Worm (Caenorhabditis elegans) whole organism, L4 larva: ENCODE measurements around the gene zig-3.

ENCODE experiments used
- F49E8.2 ChIP-seq: sonication (generic microtip); optimal IDR thresholded peaks from 2 replicates; lab custom pipeline; 2016; ENCODE audit warnings: missing compliant biosample characterization, mild to moderate bottlenecking, missing genetic modification characterization, borderline replicate concordance
- T26A8.4 ChIP-seq: fragments of 200-800 bp; sonication (Bioruptor generic); IDR thresholded peaks from 2 replicates; pipeline ENCODE4 v1.3.6; 2022; ENCODE audit warnings: missing genetic modification characterization, missing compliant biosample characterization
- Y5F2A.4 ChIP-seq: fragments of 200-800 bp; sonication (Bioruptor generic); optimal IDR thresholded peaks from 2 replicates; lab custom pipeline; 2018; ENCODE audit warnings: mild to moderate bottlenecking, missing genetic modification characterization, missing compliant biosample characterization
- Y75B8A.6 ChIP-seq: fragments of 200-800 bp; sonication (Bioruptor generic); IDR thresholded peaks from 2 replicates; pipeline ENCODE4 v1.3.6; 2022; ENCODE audit warnings: missing genetic modification reagents, missing genetic modification characterization, missing compliant biosample characterization
- ZK337.2 ChIP-seq: fragments of 200-800 bp; sonication (Bioruptor generic); IDR thresholded peaks from 2 replicates; pipeline ENCODE4 v1.3.6; 2022; ENCODE audit warnings: missing genetic modification reagents, missing genetic modification characterization, missing compliant biosample characterization
- ZK546.5 ChIP-seq, 2 experiments: sonication (generic microtip); optimal IDR thresholded peaks; 2 replicates each; lab custom pipeline; 2017; ENCODE audit warnings: missing biosample characterization in 2 of 2, missing genetic modification characterization in 2 of 2
- aha-1 ChIP-seq: fragments of 150-350 bp; peaks from one replicate; lab custom pipeline; 2014; ENCODE audit warnings: missing biosample characterization, missing genetic modification characterization
- aly-2 ChIP-seq: sonication (generic microtip); optimal IDR thresholded peaks from 2 replicates; lab custom pipeline; 2018; ENCODE audit warnings: missing biosample characterization, missing genetic modification characterization
- arid-1 ChIP-seq: fragments of 200-800 bp; sonication (Bioruptor generic); conservative IDR thresholded peaks from 2 replicates; pipeline ENCODE4 v1.3.6; 2022; ENCODE audit warnings: missing genetic modification reagents, missing genetic modification characterization, missing compliant biosample characterization
- ceh-28 ChIP-seq: fragments of 150-350 bp; optimal IDR thresholded peaks from 2 replicates; lab custom pipeline; 2014; ENCODE audit warnings: missing biosample characterization, missing genetic modification reagents, missing genetic modification characterization
- ceh-62 ChIP-seq: sonication (generic microtip); optimal IDR thresholded peaks from 2 replicates; lab custom pipeline; 2017; ENCODE audit warnings: missing biosample characterization, missing genetic modification characterization
- daf-19 ChIP-seq: fragments of 200-800 bp; sonication (Bioruptor generic); conservative IDR thresholded peaks from 2 replicates; pipeline ENCODE4 v1.3.6; 2022; ENCODE audit warnings: missing genetic modification characterization, missing compliant biosample characterization
- daf-8 ChIP-seq: fragments of 200-800 bp; sonication (Bioruptor generic); IDR thresholded peaks from 2 replicates; pipeline ENCODE4 v1.3.6; 2022; ENCODE audit warnings: missing genetic modification characterization, missing compliant biosample characterization
- dmd-6 ChIP-seq: fragments of 200-800 bp; sonication (Bioruptor generic); IDR thresholded peaks from 2 replicates; pipeline ENCODE4 v1.3.6; 2022; ENCODE audit warnings: missing genetic modification reagents, missing genetic modification characterization, missing compliant biosample characterization
- dmd-8 ChIP-seq: fragments of 200-800 bp; sonication (Bioruptor generic); IDR thresholded peaks from 2 replicates; pipeline ENCODE4 v1.3.6; 2022; ENCODE audit warnings: missing genetic modification characterization, missing compliant biosample characterization
- dmd-9 ChIP-seq: fragments of 200-800 bp; sonication (Bioruptor generic); IDR thresholded peaks from 2 replicates; pipeline ENCODE4 v1.3.6; 2022; ENCODE audit warnings: missing genetic modification reagents, missing genetic modification characterization, missing compliant biosample characterization
- dpl-1 ChIP-seq: fragments of 150-350 bp; optimal IDR thresholded peaks from 2 replicates; lab custom pipeline; 2014; ENCODE audit warnings: missing biosample characterization, missing genetic modification reagents, missing genetic modification characterization
- duxl-1 ChIP-seq: sonication (generic microtip); optimal IDR thresholded peaks from 2 replicates; lab custom pipeline; 2016; ENCODE audit warnings: mild to moderate bottlenecking, missing genetic modification characterization, moderate library complexity, missing compliant biosample characterization; ENCODE audit not compliant: poor library complexity
- dve-1 ChIP-seq: sonication (generic microtip); optimal IDR thresholded peaks from 2 replicates; lab custom pipeline; 2017; ENCODE audit warnings: antibody characterized with exemption, mild to moderate bottlenecking, missing genetic modification characterization, missing compliant biosample characterization; ENCODE audit not compliant: insufficient read depth
- egl-27 ChIP-seq: sonication (generic microtip); optimal IDR thresholded peaks from 3 replicates; lab custom pipeline; 2017; ENCODE audit warnings: missing biosample characterization, missing genetic modification reagents, missing genetic modification characterization
- fos-1 ChIP-seq: fragments of 150-350 bp; optimal IDR thresholded peaks from 2 replicates; lab custom pipeline; 2014; ENCODE audit warnings: missing biosample characterization, missing genetic modification characterization
- gei-8 ChIP-seq: fragments of 200-800 bp; sonication (Bioruptor generic); optimal IDR thresholded peaks from 2 replicates; lab custom pipeline; 2018; ENCODE audit warnings: mild to moderate bottlenecking, missing genetic modification characterization, missing compliant biosample characterization
- hlh-30 ChIP-seq: sonication (generic microtip); optimal IDR thresholded peaks from 2 replicates; lab custom pipeline; 2017; ENCODE audit warnings: antibody characterized with exemption, mild to moderate bottlenecking, missing genetic modification characterization, missing compliant biosample characterization; ENCODE audit not compliant: insufficient read depth
- lin-1 ChIP-seq: fragments of 200-800 bp; sonication (Bioruptor generic); IDR thresholded peaks from 2 replicates; pipeline ENCODE4 v1.3.6; 2022; ENCODE audit warnings: missing genetic modification reagents, missing genetic modification characterization, missing compliant biosample characterization
- lin-13 ChIP-seq: fragments of 150-350 bp; optimal IDR thresholded peaks from 2 replicates; lab custom pipeline; 2014; ENCODE audit warnings: missing biosample characterization, missing genetic modification reagents, missing genetic modification characterization
- lin-15B ChIP-seq: fragments of 150-350 bp; sonication (generic microtip); optimal IDR thresholded peaks from 3 replicates; lab custom pipeline; 2014; ENCODE audit warnings: missing biosample characterization, missing genetic modification characterization
- lin-29 ChIP-seq: fragments of 200-800 bp; sonication (Bioruptor generic); IDR thresholded peaks from 2 replicates; pipeline ENCODE4 v1.3.6; 2022; ENCODE audit warnings: missing genetic modification reagents, missing genetic modification characterization, missing compliant biosample characterization
- lin-38 ChIP-seq: fragments of 200-800 bp; sonication (Bioruptor generic); IDR thresholded peaks from 2 replicates; pipeline ENCODE4 v1.3.6; 2022; ENCODE audit warnings: missing genetic modification reagents, missing genetic modification characterization, missing compliant biosample characterization
- lin-39 ChIP-seq: fragments of 150-350 bp; optimal IDR thresholded peaks from 2 replicates; lab custom pipeline; 2014; ENCODE audit warnings: missing biosample characterization, missing genetic modification reagents, missing genetic modification characterization
- lir-3 ChIP-seq: sonication (generic microtip); optimal IDR thresholded peaks from 2 replicates; lab custom pipeline; 2016; ENCODE audit warnings: mild to moderate bottlenecking, missing genetic modification characterization, missing compliant biosample characterization
- lsy-2 ChIP-seq, 2 experiments: fragments of 150-350 bp in 1 of 2; sonication (generic microtip) in 1 of 2; optimal IDR thresholded peaks; 2 replicates each; lab custom pipeline; 2014 to 2017; ENCODE audit warnings: missing biosample characterization in 2 of 2, missing genetic modification characterization in 2 of 2
- madf-5 ChIP-seq, 2 experiments: fragments of 200-800 bp; sonication (Bioruptor generic); IDR thresholded peaks; 2 replicates each; pipeline ENCODE4 v1.3.6; 2022; ENCODE audit warnings: missing compliant biosample characterization in 2 of 2, missing genetic modification characterization in 2 of 2
- mdl-1 ChIP-seq, 2 experiments: fragments of 150-350 bp in 1 of 2; sonication (generic microtip) in 1 of 2; optimal IDR thresholded peaks; 2 replicates each; lab custom pipeline; 2014 to 2017; ENCODE audit warnings: missing biosample characterization in 2 of 2, missing genetic modification characterization in 2 of 2
- mxl-2 ChIP-seq: fragments of 200-800 bp; sonication (Bioruptor generic); conservative IDR thresholded peaks from 2 replicates; pipeline ENCODE4 v1.3.6; 2022; ENCODE audit warnings: missing genetic modification reagents, missing genetic modification characterization, missing compliant biosample characterization
- mxl-3 ChIP-seq: fragments of 200-800 bp; sonication (Bioruptor generic); optimal IDR thresholded peaks from 2 replicates; lab custom pipeline; 2018; ENCODE audit warnings: mild to moderate bottlenecking, missing genetic modification characterization, missing compliant biosample characterization
- nhr-10 ChIP-seq: fragments of 150-350 bp; optimal IDR thresholded peaks from 2 replicates; lab custom pipeline; 2014; ENCODE audit warnings: missing biosample characterization, missing genetic modification characterization
- nhr-28 ChIP-seq: fragments of 150-350 bp; optimal IDR thresholded peaks from 2 replicates; lab custom pipeline; 2014; ENCODE audit warnings: missing biosample characterization, missing genetic modification characterization
- nhr-41 ChIP-seq: fragments of 200-800 bp; sonication (Bioruptor generic); IDR thresholded peaks from 2 replicates; pipeline ENCODE4 v1.3.6; 2022; ENCODE audit warnings: missing genetic modification reagents, missing genetic modification characterization, missing compliant biosample characterization
- nhr-42 ChIP-seq: fragments of 200-800 bp; sonication (Bioruptor generic); IDR thresholded peaks from 2 replicates; pipeline ENCODE4 v1.3.6; 2022; ENCODE audit warnings: missing genetic modification characterization, missing compliant biosample characterization
- nhr-48 ChIP-seq: sonication (generic microtip); optimal IDR thresholded peaks from 2 replicates; lab custom pipeline; 2016; ENCODE audit warnings: mild to moderate bottlenecking, missing genetic modification characterization, missing compliant biosample characterization
- pqm-1 ChIP-seq: sonication (generic microtip); optimal IDR thresholded peaks from 2 replicates; lab custom pipeline; 2017; ENCODE audit warnings: missing biosample characterization, missing genetic modification characterization
- rbr-2 ChIP-seq: sonication (generic microtip); optimal IDR thresholded peaks from 2 replicates; lab custom pipeline; 2016; ENCODE audit warnings: missing genotype, missing genetic modification characterization, missing compliant biosample characterization
- sdz-12 ChIP-seq: fragments of 200-800 bp; sonication (Bioruptor generic); optimal IDR thresholded peaks from 2 replicates; lab custom pipeline; 2018; ENCODE audit warnings: mild to moderate bottlenecking, missing genetic modification characterization, missing compliant biosample characterization
- snpc-4 ChIP-seq: fragments of 150-350 bp; optimal IDR thresholded peaks from 2 replicates; lab custom pipeline; 2014; ENCODE audit warnings: missing biosample characterization, missing genetic modification characterization
- tag-97 ChIP-seq: fragments of 200-800 bp; sonication (Bioruptor generic); IDR thresholded peaks from 2 replicates; pipeline ENCODE4 v1.3.6; 2022; ENCODE audit warnings: missing genetic modification characterization, missing compliant biosample characterization
- tra-1 ChIP-seq: fragments of 200-800 bp; sonication (Bioruptor generic); IDR thresholded peaks from 2 replicates; pipeline ENCODE4 v1.3.6; 2022; ENCODE audit warnings: missing genetic modification reagents, missing genetic modification characterization, missing compliant biosample characterization
- zfp-2 ChIP-seq: sonication (generic microtip); optimal IDR thresholded peaks from 2 replicates; lab custom pipeline; 2016; ENCODE audit warnings: mild to moderate bottlenecking, missing genetic modification characterization, missing compliant biosample characterization
- ztf-7 ChIP-seq: fragments of 150-350 bp; optimal IDR thresholded peaks from 2 replicates; lab custom pipeline; 2014; ENCODE audit warnings: missing biosample characterization, missing genetic modification characterization

Gene zig-3

ce11 chrX:7958203-7958602, 27.7 kb downstream of the zig-3 start, which contains the start of gene sfxn-2:
Gene sfxn-2, minus strand, starts transcription at chrX:7958303.
- TF ChIP-seq hlh-30 (tag; lab: Kevin White, UChicago) (peak; percentile 28), ztf-7 (tag; lab: Kevin White, UChicago) (no peak)

ce11 chrX:7961623-7962022, 31.1 kb downstream of the zig-3 start, which contains the start of gene sem-5:
Gene sem-5, minus strand, starts transcription at chrX:7961723.
- TF ChIP-seq rbr-2 (tag; lab: Kevin White, UChicago), result no peak
- TF ChIP-seq egl-27 (tag; lab: Kevin White, UChicago), result no peak
- TF ChIP-seq daf-8 (GFP tag; lab: Robert Waterston, UW), result no peak
- no peak for TF ChIP-seq nhr-48
- TF ChIP-seq ceh-62 (tag; lab: Kevin White, UChicago), result no peak
- no peak for TF ChIP-seq dmd-6 (GFP tag; lab: Robert Waterston, UW)
- TF ChIP-seq dmd-9 (GFP tag; lab: Robert Waterston, UW), result no peak
- TF ChIP-seq lir-3, result no peak
- no peak for TF ChIP-seq Y75B8A.6 (GFP tag; lab: Robert Waterston, UW)
- no peak for TF ChIP-seq tag-97 (GFP tag; lab: Robert Waterston, UW)
- no peak for TF ChIP-seq aha-1
- no peak for TF ChIP-seq duxl-1 (tag; lab: Kevin White, UChicago)
- TF ChIP-seq, all 104 proteins: peak for 0

- TF ChIP-seq hlh-30 (tag; lab: Kevin White, UChicago) (peak; percentile 84), nhr-41 (no peak), ZK546.5 (tag; optimal IDR thresholded peaks at IDR 0.05; lab: Kevin White, UChicago) (no peak), snpc-4 (tag; lab: Kevin White, UChicago) (no peak), dpl-1 (no peak), lin-39 (tag; lab: Kevin White, UChicago) (no peak), mdl-1 (tag; optimal IDR thresholded peaks at IDR 0.05; lab: Kevin White, UChicago) (peak in 1 of 2 experiments; percentile 82), lir-3 (no peak), Y5F2A.4 (no peak), gei-8 (GFP tag; lab: Kevin White, UChicago) (peak; percentile 12), fos-1 (tag; lab: Kevin White, UChicago) (no peak), ztf-7 (tag; lab: Kevin White, UChicago) (no peak), tra-1 (peak; percentile 78), ZK337.2 (GFP tag; lab: Robert Waterston, UW) (no peak), lin-38 (GFP tag; lab: Robert Waterston, UW) (no peak), dmd-8 (GFP tag; lab: Robert Waterston, UW) (no peak), zfp-2 (tag; lab: Kevin White, UChicago) (no peak), pqm-1 (tag; lab: Kevin White, UChicago) (peak; percentile 100), F49E8.2 (no peak), ceh-62 (tag; lab: Kevin White, UChicago) (no peak), daf-19 (GFP tag; lab: Robert Waterston, UW) (no peak), sdz-12 (GFP tag; lab: Kevin White, UChicago) (no peak), ceh-28 (tag; lab: Kevin White, UChicago) (no peak), mxl-2 (no peak), arid-1 (GFP tag; lab: Robert Waterston, UW) (no peak), lin-13 (GFP tag; lab: Kevin White, UChicago) (no peak), lsy-2 (tag; optimal IDR thresholded peaks at IDR 0.05; lab: Kevin White, UChicago) (peak; percentile 39 to 58), lin-15B (tag; lab: Kevin White, UChicago) (no peak), nhr-42 (GFP tag; lab: Robert Waterston, UW) (peak; percentile 72; the same call in 1 of the 2 replicates), dve-1 (tag; lab: Kevin White, UChicago) (peak; percentile 89), mxl-3 (GFP tag; lab: Kevin White, UChicago) (peak; percentile 82), nhr-10 (tag; lab: Kevin White, UChicago) (peak; percentile 60), lin-29 (GFP tag; lab: Robert Waterston, UW) (no peak), lin-1 (GFP tag; lab: Robert Waterston, UW) (peak; percentile 84), T26A8.4 (no peak), aly-2 (no peak), nhr-28 (tag; lab: Kevin White, UChicago) (peak; percentile 94), madf-5 (GFP tag; IDR thresholded peaks at IDR 0.05; lab: Robert Waterston, UW) (no peak)
Measured at ce11 chrX:7962056-7962485, 31.5 kb downstream of the zig-3 start.
